Fruit fly (Drosophila melanogaster): ENCODE results near the gene CG3323.

The CG3323 gene

dm6 chrX:5311838-5312339 lies 6.4 kb upstream of the CG3323 start, which contains the start of the genes TrxT and dhd (continued):
- TF ChIP-seq CG3407 (GFP tag; optimal IDR thresholded peaks at IDR 0.05) (no peak), CG18764 (GFP tag; optimal IDR thresholded peaks at IDR 0.05) (no peak), CG2116 (GFP tag; optimal IDR thresholded peaks at IDR 0.05) (peak; percentile 42), CG2129 (GFP tag; IDR thresholded peaks at IDR 0.05; ENCODE audit: partially characterized antibody) (no peak), Hr39 (optimal IDR thresholded peaks at IDR 0.05) (no peak), CG12942 (GFP tag; optimal IDR thresholded peaks at IDR 0.05) (no peak), CG14667 (GFP tag; IDR thresholded peaks at IDR 0.05) (no peak), CG6854 (GFP tag; optimal IDR thresholded peaks at IDR 0.05) (no peak), zen (tag; optimal IDR thresholded peaks at IDR 0.05) (no peak), CG8359 (GFP tag; optimal IDR thresholded peaks at IDR 0.05; ENCODE audit: borderline replicate concordance) (no peak), CG3281 (GFP tag; optimal IDR thresholded peaks at IDR 0.05) (peak; percentile 16), CG18599 (GFP tag; optimal IDR thresholded peaks at IDR 0.05) (no peak), CG34422 (GFP tag; IDR thresholded peaks at IDR 0.05) (peak; percentile 45; the same call in 1 of the 3 replicates), hkb (optimal IDR thresholded peaks at IDR 0.05) (no peak), hkb (GFP tag; IDR thresholded peaks at IDR 0.05) (peak; percentile 40; the same call in 1 of the 2 replicates), CG15269 (tag; optimal IDR thresholded peaks at IDR 0.05) (no peak), NC2β (GFP tag; optimal IDR thresholded peaks at IDR 0.05) (peak; percentile 19), Oli (tag; optimal IDR thresholded peaks at IDR 0.05) (no peak), odd (GFP tag; optimal IDR thresholded peaks at IDR 0.05) (no peak), Mes4 (GFP tag; optimal IDR thresholded peaks at IDR 0.05) (no peak), Stat92E (GFP tag; optimal IDR thresholded peaks at IDR 0.05) (no peak), CG9437 (GFP tag; optimal IDR thresholded peaks at IDR 0.05) (no peak), Med (GFP tag) (peak; percentile 93), scrt (GFP tag; optimal IDR thresholded peaks at IDR 0.05) (no peak), phol (tag; optimal IDR thresholded peaks at IDR 0.05) (peak; percentile 100), Usf (GFP tag; optimal IDR thresholded peaks at IDR 0.05) (no peak), CG11398 (GFP tag; optimal IDR thresholded peaks at IDR 0.05) (no peak), CG17829 (tag; optimal IDR thresholded peaks at IDR 0.05) (no peak), repo (GFP tag; optimal IDR thresholded peaks at IDR 0.05) (no peak), ara (GFP tag; IDR thresholded peaks at IDR 0.05) (no peak), Drgx (GFP tag; IDR thresholded peaks at IDR 0.05) (peak; percentile 69), Neu2 (GFP tag; optimal IDR thresholded peaks at IDR 0.05; ENCODE audit: borderline replicate concordance) (no peak), nerfin-1 (tag; optimal IDR thresholded peaks at IDR 0.05) (peak; percentile 1), CG9932 (GFP tag; IDR thresholded peaks at IDR 0.05) (peak; percentile 34; the same call in 1 of the 2 replicates), Ptx1 (GFP tag; IDR thresholded peaks at IDR 0.05) (peak; percentile 28; the same call in 1 of the 2 replicates), gfzf (GFP tag; optimal IDR thresholded peaks at IDR 0.05) (peak; percentile 3), CG6654 (GFP tag; optimal IDR thresholded peaks at IDR 0.05) (no peak), CG7928 (GFP tag; optimal IDR thresholded peaks at IDR 0.05) (no peak), CG13123 (GFP tag; optimal IDR thresholded peaks at IDR 0.05) (no peak), Rfx (GFP tag; IDR thresholded peaks at IDR 0.05) (peak; percentile 64), CG17612 (GFP tag; IDR thresholded peaks at IDR 0.05) (no peak), lmd (GFP tag; IDR thresholded peaks at IDR 0.05) (peak; percentile 42; the same call in 1 of the 2 replicates), CG17385 (GFP tag; optimal IDR thresholded peaks at IDR 0.05) (no peak), br (optimal IDR thresholded peaks at IDR 0.05) (no peak), sd (tag; optimal IDR thresholded peaks at IDR 0.05) (no peak), CG11696 (GFP tag; IDR thresholded peaks at IDR 0.05) (no peak), run (tag; optimal IDR thresholded peaks at IDR 0.05) (no peak), ttk (GFP tag; IDR thresholded peaks at IDR 0.05) (no peak), Chrac-16 (GFP tag; optimal IDR thresholded peaks at IDR 0.05) (no peak), CG1233 (GFP tag; optimal IDR thresholded peaks at IDR 0.05) (peak; percentile 31), sr (GFP tag; IDR thresholded peaks at IDR 0.05) (0 out of 3 replicates have a peak, but pooled peaks have one; percentile 52), CG8281 (tag; optimal IDR thresholded peaks at IDR 0.05) (no peak)
